Worm (Caenorhabditis elegans): ENCODE measurements around the gene R03D7.8.
"Not testable (repeated sequence)": the region's sequence is repeated elsewhere in the genome, so short reads cannot be mapped to it uniquely, and the experiment has no call there.

Gene R03D7.8

DNA sequence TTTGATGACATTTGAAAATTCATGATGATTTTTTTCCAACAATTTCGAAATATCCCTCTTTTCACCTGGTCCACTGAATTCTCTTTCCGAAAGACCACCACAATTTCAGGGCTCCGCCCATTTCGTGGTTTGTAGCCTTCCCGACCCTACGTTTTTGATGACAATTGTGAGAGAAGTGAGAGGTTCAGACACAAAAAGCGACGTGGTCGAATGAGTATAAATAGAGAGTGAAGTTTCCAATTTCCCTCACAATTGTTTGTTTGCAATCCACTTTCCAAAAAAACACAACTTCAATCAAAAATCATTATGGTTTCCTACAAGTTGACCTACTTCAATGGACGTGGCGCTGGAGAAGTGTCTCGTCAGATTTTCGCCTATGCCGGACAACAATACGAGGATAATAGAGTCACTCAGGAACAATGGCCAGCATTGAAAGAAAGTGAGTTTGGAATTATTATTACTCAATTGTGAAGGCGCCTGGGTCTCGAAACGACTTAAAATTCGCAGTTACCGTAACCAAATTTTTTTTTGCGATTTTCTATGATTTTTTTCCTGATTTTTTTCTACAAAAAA, 6.5 kb downstream of the R03D7.8 start, which contains the start of gene gst-5:
Gene gst-5, plus strand, starts transcription at position 246 of the 573 bp plus-strand sequence.
- TF ChIP-seq unc-62 (GFP tag; optimal IDR thresholded peaks at IDR 0.05), result no peak

DNA sequence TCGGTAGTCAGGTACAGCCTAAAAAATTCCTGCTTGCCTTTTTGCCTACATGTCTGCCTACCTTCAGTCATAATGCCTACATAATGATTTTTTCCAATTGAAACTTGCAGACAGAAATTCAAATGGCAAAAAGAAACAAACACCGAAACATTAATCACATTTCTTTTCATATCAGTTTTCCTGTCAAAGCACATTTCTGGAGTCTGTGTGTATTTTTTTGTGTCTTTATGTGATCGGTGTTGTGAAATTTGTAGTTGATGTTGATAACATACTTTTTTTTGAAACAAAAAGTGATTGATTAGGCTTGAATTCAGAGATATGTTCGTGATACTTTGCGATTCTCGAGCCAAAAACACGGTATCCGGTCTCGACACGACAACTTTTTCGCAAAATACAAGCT, 7.3 kb downstream of the R03D7.8 start:
- TF ChIP-seq unc-62 (GFP tag; optimal IDR thresholded peaks at IDR 0.05), result no peak

DNA sequence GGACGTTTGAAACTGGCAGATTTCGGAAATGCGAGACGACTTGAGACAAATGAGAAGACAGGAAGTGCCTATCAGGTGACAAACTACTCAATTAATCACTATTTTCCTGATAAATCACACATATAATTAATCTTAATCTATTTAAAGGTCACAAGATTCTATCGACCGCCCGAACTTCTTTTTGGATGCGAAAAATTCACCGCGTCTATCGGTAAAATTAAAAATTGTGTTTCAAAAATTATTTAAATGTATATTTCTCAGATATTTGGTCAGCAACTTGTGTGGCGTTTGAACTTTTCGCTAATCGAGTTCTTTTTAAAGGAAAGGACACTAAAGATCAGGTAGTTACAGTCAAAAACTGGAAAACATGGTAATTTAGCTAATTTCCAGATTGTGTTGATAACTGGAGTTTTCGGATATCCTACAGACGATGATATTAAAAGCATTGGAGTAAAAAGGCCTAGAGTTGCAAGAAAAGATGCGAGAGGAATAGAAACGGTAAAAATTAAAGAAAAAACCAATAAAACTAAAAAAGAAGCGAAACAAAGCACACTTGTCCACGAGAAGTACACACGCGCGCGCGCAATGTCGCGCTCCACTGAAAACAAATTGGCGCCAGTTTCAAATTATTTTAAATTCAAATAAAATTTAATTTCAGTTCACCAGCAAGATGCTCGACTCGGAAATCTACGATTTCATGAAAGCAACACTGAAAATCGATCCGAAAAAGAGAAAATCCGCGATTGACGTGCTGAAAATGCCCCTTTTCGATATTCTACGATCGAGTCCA, 8.3 kb downstream of the R03D7.8 start:
- no peak for TF ChIP-seq unc-62 (GFP tag; optimal IDR thresholded peaks at IDR 0.05)

DNA sequence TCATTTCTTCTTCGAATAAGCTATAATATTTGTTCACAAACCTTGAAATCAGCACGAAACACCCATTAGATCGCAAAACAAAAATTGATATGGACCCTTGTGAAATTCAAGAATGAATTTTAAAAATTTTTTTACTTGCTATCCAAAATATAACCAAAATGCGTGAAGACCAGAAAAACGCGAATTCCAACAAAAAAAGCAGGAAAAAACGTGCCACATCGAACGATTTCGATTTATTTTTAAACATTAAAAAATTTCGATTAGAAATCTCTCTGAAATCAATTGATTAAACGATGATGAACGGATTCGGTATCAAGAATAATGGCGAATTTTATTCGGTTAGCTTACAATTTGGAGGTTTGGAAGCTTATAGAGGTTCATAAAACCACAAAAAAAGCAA, 9.4 kb downstream of the R03D7.8 start, which contains the start of the genes tceb-3 and gskl-1:
Gene tceb-3, minus strand, starts transcription at position 101 of the 400 bp plus-strand sequence.
Gene gskl-1, plus strand, starts transcription at position 243 of the 400 bp plus-strand sequence.
- TF ChIP-seq unc-62 (GFP tag; optimal IDR thresholded peaks at IDR 0.05), result no peak

DNA sequence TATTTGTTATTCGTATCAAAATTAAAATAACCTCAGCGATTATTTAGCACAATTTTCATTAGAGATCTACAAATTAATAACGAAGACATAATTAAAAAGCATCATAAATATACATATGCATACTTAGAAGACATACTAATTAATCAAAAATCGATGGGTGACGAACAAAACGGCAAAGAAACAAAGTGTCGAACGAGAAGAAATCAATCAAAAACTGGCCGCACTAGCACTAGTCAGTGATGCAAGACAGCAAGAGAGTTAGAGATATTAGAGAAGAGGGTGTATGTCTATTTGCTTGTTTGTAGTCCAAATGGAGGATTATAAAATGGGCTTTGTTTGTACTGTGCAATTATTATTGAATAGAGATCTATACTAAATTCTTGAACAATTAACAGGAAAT, 9.8 kb downstream of the R03D7.8 start:
- no peak for TF ChIP-seq unc-62 (GFP tag; optimal IDR thresholded peaks at IDR 0.05)

DNA sequence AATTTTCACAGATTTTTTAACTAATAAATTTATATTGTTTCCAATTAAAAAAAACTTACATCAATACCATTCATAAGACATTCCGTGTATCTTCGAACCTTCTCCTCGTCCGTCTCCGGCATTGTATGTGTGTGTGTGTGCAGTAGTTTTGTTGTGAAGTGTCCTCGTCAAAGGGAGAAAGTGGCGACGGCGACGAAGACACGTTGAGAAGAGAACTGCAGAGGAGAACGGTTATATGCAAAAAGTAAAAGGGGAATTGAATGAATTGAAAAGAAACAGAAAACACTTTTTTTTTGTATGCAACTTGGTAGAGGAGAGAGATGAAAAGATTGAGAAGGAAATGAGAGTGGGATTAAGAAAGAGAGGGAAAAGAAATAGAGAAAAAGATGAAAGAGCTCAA, 11.2 kb downstream of the R03D7.8 start:
- TF ChIP-seq unc-62 (GFP tag; optimal IDR thresholded peaks at IDR 0.05), result no peak

DNA sequence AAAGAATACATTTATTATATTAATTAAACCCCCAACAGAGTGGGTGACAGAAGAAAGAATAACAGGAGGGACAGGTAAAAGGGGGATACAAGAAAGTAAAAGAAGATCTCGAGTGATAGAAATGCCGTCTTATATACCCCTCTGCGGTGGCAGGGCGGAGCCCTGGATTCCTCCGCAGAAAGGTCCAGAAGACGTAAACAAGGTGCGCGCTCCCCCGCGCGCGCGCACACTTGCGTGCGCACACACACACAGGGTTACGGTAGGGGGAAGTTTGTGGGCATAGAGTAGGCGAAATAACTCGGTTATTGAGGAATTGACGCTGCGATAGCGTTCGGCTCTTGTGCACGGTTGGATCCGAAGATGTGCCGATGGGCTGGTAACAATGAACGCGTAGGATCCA, 14.8 kb downstream of the R03D7.8 start, which contains the start of gene R03D7.15:
Gene R03D7.15, plus strand, starts transcription at position 299 of the 400 bp plus-strand sequence.
- not testable (repeated sequence) for TF ChIP-seq unc-62 (GFP tag; optimal IDR thresholded peaks at IDR 0.05)

DNA sequence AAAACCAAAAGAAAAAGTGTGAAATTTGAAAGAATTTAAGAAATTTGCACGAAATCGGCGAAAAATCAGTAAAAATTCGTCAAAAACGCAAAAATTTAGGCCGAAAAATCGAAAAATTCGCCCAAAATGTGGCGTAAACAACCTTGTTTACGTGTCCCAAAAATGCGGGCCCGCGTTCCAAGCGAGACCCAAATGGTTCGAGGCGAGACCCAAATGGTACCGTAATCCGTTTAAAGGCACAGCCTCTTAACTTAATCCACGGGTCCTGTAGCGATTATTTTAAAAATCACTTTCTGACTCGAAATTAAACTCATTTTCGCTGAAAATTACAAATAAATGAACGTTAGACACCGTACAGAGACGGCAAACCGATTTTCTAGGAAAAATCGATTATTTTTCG, 21.4 kb downstream of the R03D7.8 start:
- TF ChIP-seq unc-62 (GFP tag; optimal IDR thresholded peaks at IDR 0.05), result no peak

DNA sequence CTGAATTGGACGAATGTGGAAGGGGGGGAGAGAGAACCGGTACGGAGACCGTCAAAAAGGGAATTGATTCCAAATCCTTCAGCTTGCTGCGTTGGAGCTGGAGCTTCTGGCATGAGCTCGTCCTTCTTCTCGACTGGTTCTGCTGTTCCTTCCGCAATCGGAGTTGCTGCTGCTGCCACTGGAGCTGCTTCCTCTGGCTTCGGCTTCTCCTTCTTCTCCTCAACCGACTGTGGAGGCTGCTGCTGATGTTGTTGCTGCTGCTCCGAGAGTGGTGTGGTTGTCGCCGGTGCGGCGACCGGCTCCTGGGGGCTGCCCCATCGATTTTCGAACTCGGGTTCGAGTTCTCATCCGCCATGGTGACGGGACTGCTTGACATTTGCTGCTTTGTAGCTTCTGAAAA, 21.9 kb downstream of the R03D7.8 start, which contains the start of gene R03D7.2:
Gene R03D7.2, minus strand, starts transcription at position 399 of the 400 bp plus-strand sequence.
- TF ChIP-seq unc-62 (GFP tag; optimal IDR thresholded peaks at IDR 0.05), result no peak

DNA sequence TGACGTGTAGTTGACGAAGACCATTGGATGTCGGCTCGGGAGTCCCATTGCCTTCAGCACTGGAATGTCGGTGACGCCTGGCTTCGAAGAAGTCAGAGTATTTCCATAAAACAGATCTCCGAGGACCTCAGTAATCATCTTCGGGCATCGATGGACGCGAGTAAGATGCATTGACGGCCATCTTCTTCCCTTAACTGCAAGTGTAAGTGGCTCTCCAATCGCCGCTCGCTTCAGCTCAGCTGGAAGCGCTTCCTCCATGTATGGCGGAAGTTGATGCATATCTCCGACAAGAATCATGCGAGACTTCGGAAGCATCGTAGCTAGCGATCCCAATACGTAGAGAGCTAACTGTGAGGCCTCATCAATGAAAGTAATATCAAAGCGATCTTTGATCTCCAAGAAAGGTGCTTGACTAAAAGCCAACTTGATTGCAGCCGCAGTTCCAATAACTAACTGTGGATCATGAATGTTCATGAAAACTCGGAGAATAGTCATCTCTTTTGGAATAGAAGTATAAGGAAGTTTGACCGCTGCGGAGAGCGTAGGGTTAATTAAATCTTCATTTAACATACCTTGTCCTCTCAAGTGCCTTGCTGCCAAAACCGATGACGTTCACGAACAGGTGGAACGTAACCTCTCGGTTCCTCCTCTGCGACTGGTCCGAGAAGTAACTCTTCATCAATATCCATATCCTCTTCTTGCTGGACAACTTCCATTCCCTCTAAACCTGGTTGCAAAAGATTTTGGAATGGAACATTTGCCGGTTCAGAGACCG, 22.6 kb downstream of the R03D7.8 start:
- no peak for TF ChIP-seq unc-62 (GFP tag; optimal IDR thresholded peaks at IDR 0.05)

DNA sequence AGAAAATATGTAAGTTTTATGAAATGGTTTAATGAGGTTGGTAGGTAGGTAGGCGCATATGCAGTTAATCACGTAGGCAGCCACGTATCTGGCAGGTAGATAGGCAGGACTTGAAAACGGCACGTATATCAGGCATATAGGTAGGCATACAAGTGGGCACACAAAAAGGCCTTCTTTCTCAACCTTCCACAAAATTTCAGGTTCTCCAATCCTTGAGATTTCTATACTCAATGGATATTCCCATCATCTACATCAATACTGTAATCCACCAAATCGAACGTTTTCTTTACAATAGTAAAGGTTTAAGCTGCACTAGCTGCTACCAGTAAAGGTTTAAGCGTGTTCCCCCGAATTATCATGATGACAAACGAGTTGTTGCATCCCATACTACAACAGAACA, 24.4 kb downstream of the R03D7.8 start:
- no peak for TF ChIP-seq unc-62 (GFP tag; optimal IDR thresholded peaks at IDR 0.05)

DNA sequence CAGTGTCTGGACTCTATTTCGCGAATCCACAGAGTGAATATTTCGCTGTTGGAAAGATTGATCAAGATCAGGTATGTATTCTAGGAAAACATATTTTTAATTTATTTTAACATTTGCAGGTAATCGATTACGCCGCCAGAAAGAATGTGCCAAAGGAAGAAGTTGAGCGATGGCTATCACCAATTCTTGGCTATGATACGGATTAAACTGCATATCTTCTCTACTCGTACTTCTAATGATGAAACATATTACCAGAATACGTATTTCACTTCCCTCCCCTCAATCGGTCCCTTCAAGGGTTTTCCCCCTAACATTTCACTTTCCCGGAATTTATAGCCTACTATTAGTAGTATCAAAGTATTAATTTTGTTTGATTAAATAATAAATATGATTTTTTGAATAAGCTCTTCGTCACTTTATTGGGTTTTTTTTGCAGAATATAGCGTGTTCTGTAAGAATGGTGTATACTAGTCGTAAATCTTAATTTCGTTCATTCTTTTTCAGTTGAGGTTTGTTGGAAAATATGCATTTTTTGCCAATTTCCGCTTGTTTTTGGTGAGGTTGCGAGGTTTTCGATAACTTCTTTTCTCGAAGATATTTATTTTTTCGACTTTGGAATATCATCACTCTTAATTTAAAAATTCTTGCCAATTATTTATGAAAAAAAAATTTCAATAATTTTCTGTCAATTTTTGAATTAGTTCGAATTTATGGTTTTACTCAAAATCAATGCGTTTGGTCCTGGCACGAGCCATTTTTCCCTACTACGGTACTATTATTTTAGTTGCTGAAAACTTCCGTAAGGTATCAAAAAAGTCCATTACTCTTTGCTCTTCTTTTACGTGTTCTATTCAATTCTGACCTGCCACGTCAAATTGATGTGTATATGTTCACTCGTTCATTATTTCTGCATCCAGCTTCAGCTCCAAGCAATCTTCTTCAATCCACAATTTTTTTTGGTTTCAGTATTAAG, 25.7 kb downstream of the R03D7.8 start:
- no peak for TF ChIP-seq unc-62 (GFP tag; optimal IDR thresholded peaks at IDR 0.05)

DNA sequence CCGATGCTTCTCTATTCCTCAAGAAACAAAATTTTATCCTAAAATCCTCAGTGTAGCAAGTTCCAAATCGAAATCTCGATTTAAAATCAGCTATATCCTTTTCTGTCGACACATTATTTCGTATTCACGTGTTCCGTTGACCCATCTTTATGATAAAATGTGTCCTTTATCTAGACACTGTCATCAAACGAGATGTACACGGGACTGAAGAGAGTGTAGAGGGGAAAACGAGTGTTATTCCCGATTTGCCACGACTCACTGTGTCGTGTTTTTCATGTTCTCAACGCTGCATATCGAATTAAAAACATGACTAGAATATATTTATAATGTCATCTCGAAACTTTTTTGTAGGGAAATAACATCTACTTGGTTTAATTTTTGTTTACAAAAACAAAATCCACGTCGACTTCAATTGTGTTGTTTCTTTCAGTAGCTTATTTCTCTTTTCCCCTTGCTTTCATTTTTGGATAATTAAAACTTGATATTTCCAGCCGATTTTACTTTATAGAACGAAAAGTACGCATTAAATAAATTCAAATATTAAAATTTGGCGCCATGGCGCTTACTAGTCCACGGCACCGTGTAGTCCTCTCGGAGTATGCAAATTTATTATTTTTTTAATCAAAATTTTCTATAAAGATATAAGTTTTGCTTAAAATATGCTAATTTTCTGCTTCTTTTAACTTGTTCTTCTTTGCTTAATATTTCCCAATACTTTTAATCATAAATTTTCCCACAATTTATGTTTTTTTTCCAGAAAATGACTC, 30.7 kb downstream of the R03D7.8 start, which contains the start of gene metr-1:
Gene metr-1, plus strand, starts transcription at position 758 of the 767 bp plus-strand sequence.
- TF ChIP-seq unc-62 (GFP tag; optimal IDR thresholded peaks at IDR 0.05), result no peak

DNA sequence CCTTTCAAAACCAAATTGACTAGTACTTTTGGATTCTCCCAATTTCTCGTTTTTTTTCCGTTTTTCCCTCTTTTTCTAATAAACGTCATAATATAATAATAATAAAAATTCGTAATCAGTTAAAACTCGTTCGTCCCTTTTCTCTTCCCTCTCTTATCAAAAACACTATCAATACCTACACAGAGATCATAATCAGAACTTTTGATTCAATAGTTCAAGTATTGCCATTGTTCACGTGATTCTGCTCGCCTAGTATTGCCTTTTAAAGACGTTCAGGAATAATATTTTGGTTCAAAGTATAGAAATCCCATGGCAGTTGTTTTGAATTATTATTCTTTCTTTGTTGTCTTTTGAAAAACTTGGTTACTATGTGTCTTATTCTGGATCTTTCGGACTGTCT, 32.0 kb downstream of the R03D7.8 start:
- TF ChIP-seq unc-62 (GFP tag; optimal IDR thresholded peaks at IDR 0.05), result no peak

Measured in whole organism, dauer.